Fruit fly (Drosophila melanogaster) whole organism, embryonic: ENCODE data around the gene CAH16.

Source experiments
- Abd-B ChIP-seq: fragments of 200-800 bp; sonication (Bioruptor generic); optimal IDR thresholded peaks from 2 replicates; lab custom pipeline; 2018; ENCODE audit warnings: missing biosample characterization, mild to moderate bottlenecking, missing genetic modification characterization, moderate library complexity
- Antp ChIP-seq: fragments of 200-800 bp; sonication (Bioruptor generic); optimal IDR thresholded peaks from 3 replicates; lab custom pipeline; 2016; ENCODE audit warnings: missing biosample characterization, missing genetic modification characterization
- Atf3 ChIP-seq: fragments of 200-800 bp; sonication (Bioruptor generic); optimal IDR thresholded peaks from 3 replicates; lab custom pipeline; 2016; ENCODE audit warnings: missing biosample characterization, missing genetic modification characterization
- CG10267 ChIP-seq: fragments of 200-800 bp; sonication (Bioruptor generic); optimal IDR thresholded peaks from 2 replicates; lab custom pipeline; 2018; ENCODE audit warnings: missing biosample characterization, mild to moderate bottlenecking, missing genetic modification characterization, moderate library complexity
- CG12104 ChIP-seq: fragments of 200-800 bp; sonication (Bioruptor generic); optimal IDR thresholded peaks from 3 replicates; lab custom pipeline; 2016; ENCODE audit warnings: missing biosample characterization, missing genetic modification characterization
- CG12155 ChIP-seq: fragments of 200-800 bp; sonication (Bioruptor generic); optimal IDR thresholded peaks from 3 replicates; lab custom pipeline; 2016; ENCODE audit warnings: missing biosample characterization, missing genetic modification characterization
- CG12659 ChIP-seq: fragments of 200-800 bp; sonication (Bioruptor generic); optimal IDR thresholded peaks from 3 replicates; lab custom pipeline; 2017; ENCODE audit warnings: mild to moderate bottlenecking, missing biosample characterization, missing genetic modification reagents, missing genetic modification characterization
- CG13123 ChIP-seq: fragments of 200-800 bp; sonication (Bioruptor generic); optimal IDR thresholded peaks from 2 replicates; lab custom pipeline; 2016; ENCODE audit warnings: missing biosample characterization, missing genetic modification characterization
- CG13424 ChIP-seq: fragments of 200-800 bp; sonication (Bioruptor generic); optimal IDR thresholded peaks from 2 replicates; lab custom pipeline; 2019; ENCODE audit warnings: missing biosample characterization, mild to moderate bottlenecking, missing genetic modification characterization, moderate library complexity
- CG3065 ChIP-seq: fragments of 200-800 bp; sonication (Bioruptor generic); optimal IDR thresholded peaks from 2 replicates; lab custom pipeline; 2016; ENCODE audit warnings: missing biosample characterization, missing genetic modification characterization
- CG33213 ChIP-seq: fragments of 200-800 bp; sonication (Bioruptor generic); optimal IDR thresholded peaks from 3 replicates; lab custom pipeline; 2016; ENCODE audit warnings: missing biosample characterization, missing genetic modification characterization
- CG33557 ChIP-seq: fragments of 200-800 bp; sonication (Bioruptor generic); optimal IDR thresholded peaks from 2 replicates; lab custom pipeline; 2019; ENCODE audit warnings: missing biosample characterization, mild to moderate bottlenecking, missing genetic modification characterization, moderate library complexity
- CG3407 ChIP-seq: fragments of 200-800 bp; sonication (Bioruptor generic); optimal IDR thresholded peaks from 2 replicates; lab custom pipeline; 2018; ENCODE audit warnings: missing biosample characterization, mild to moderate bottlenecking, missing genetic modification characterization
- CG4854 ChIP-seq: fragments of 200-800 bp; sonication (Bioruptor generic); optimal IDR thresholded peaks from 2 replicates; lab custom pipeline; 2016; ENCODE audit warnings: missing biosample characterization, missing genetic modification characterization, inconsistent platforms
- CG6272 ChIP-seq: fragments of 200-800 bp; sonication (Bioruptor generic); IDR thresholded peaks from 2 replicates; pipeline ENCODE4 v1.3.6; 2022; ENCODE audit warnings: missing biosample characterization, missing genetic modification characterization
- CG7357 ChIP-seq: fragments of 200-800 bp; sonication (Bioruptor generic); IDR thresholded peaks from 3 replicates; pipeline ENCODE4 v1.3.6; 2022; ENCODE audit warnings: missing biosample characterization, missing genetic modification characterization
- CG7786 ChIP-seq: fragments of 200-800 bp; sonication (Bioruptor generic); optimal IDR thresholded peaks from 2 replicates; lab custom pipeline; 2016; ENCODE audit warnings: missing biosample characterization, missing genetic modification characterization
- CG7928 ChIP-seq: fragments of 200-800 bp; sonication (Bioruptor generic); optimal IDR thresholded peaks from 2 replicates; lab custom pipeline; 2017; ENCODE audit warnings: missing biosample characterization, mild to moderate bottlenecking, missing genetic modification characterization
- CG9437 ChIP-seq: fragments of 200-800 bp; sonication (Bioruptor generic); optimal IDR thresholded peaks from 2 replicates; lab custom pipeline; 2018; ENCODE audit warnings: missing biosample characterization, mild to moderate bottlenecking, missing genetic modification characterization
- CG9609 ChIP-seq: fragments of 200-800 bp; sonication (Bioruptor generic); optimal IDR thresholded peaks from 3 replicates; lab custom pipeline; 2016; ENCODE audit warnings: missing biosample characterization, missing genetic modification characterization
- D ChIP-seq, 2 experiments: fragments of 200-800 bp in 1 of 2; fragments of >200 bp in 1 of 2; sonication (Bioruptor generic) in 1 of 2; optimal IDR thresholded peaks; 2 replicates in 1 of 2; 3 replicates in 1 of 2; lab custom pipeline; 2017; ENCODE audit warnings: mild to moderate bottlenecking in 1 of 2, missing biosample characterization in 1 of 2, missing genetic modification characterization in 1 of 2, missing genetic modification reagents in 1 of 2
- Deaf1 ChIP-seq: fragments of 200-800 bp; optimal IDR thresholded peaks from 3 replicates; lab custom pipeline; 2019; ENCODE audit warnings: missing biosample characterization, mild to moderate bottlenecking, missing genetic modification characterization, moderate library complexity
- Meics ChIP-seq: fragments of 200-800 bp; sonication (Bioruptor generic); optimal IDR thresholded peaks from 2 replicates; lab custom pipeline; 2017; ENCODE audit warnings: missing biosample characterization, mild to moderate bottlenecking, missing genetic modification characterization
- NC2β ChIP-seq: fragments of 200-800 bp; sonication (Bioruptor generic); optimal IDR thresholded peaks from 2 replicates; lab custom pipeline; 2016; ENCODE audit warnings: missing biosample characterization, missing genetic modification characterization
- Sin3A ChIP-seq: fragments of >200 bp; optimal IDR thresholded peaks from 2 replicates; lab custom pipeline; 2018
- ash1 ChIP-seq: fragments of 200-800 bp; sonication (Bioruptor generic); optimal IDR thresholded peaks from 2 replicates; lab custom pipeline; 2018; ENCODE audit warnings: missing biosample characterization, mild to moderate bottlenecking, missing genetic modification characterization
- bab2 ChIP-seq: fragments of 200-800 bp; sonication (Bioruptor generic); optimal IDR thresholded peaks from 2 replicates; lab custom pipeline; 2016; ENCODE audit warnings: missing biosample characterization, missing genetic modification characterization
- bsh ChIP-seq, 2 experiments: fragments of 200-800 bp; sonication (Bioruptor generic); optimal IDR thresholded peaks; 2 replicates each; lab custom pipeline; 2017 to 2018; ENCODE audit warnings: mild to moderate bottlenecking in 2 of 2, missing biosample characterization in 2 of 2, missing genetic modification characterization in 2 of 2, moderate library complexity in 1 of 2
- caup ChIP-seq: fragments of 200-800 bp; sonication (Bioruptor generic); optimal IDR thresholded peaks from 3 replicates; lab custom pipeline; 2017; ENCODE audit warnings: missing biosample characterization, mild to moderate bottlenecking, missing genetic modification characterization, moderate library complexity; ENCODE audit not compliant: severe bottlenecking
- dan ChIP-seq: fragments of 200-800 bp; sonication (Bioruptor generic); IDR thresholded peaks from 2 replicates; pipeline ENCODE4 v1.3.6; 2022; ENCODE audit warnings: missing biosample characterization, missing genetic modification characterization
- dpn ChIP-seq, 2 experiments: fragments of 200-800 bp; sonication (Bioruptor generic); optimal IDR thresholded peaks; 3 replicates each; lab custom pipeline; 2016; ENCODE audit warnings: missing biosample characterization in 2 of 2, missing genetic modification characterization in 2 of 2
- gem ChIP-seq: fragments of 200-800 bp; sonication (Bioruptor generic); optimal IDR thresholded peaks from 2 replicates; lab custom pipeline; 2019; ENCODE audit warnings: missing biosample characterization, mild to moderate bottlenecking, missing genetic modification characterization, moderate library complexity
- grau ChIP-seq: fragments of 200-800 bp; optimal IDR thresholded peaks from 3 replicates; lab custom pipeline; 2019; ENCODE audit warnings: missing biosample characterization, mild to moderate bottlenecking, missing genetic modification characterization, moderate library complexity
- gro ChIP-seq: fragments of 200-800 bp; sonication (Bioruptor generic); optimal IDR thresholded peaks from 2 replicates; lab custom pipeline; 2016; ENCODE audit warnings: missing biosample characterization, missing genetic modification characterization
- her ChIP-seq: fragments of 200-800 bp; sonication (Bioruptor generic); optimal IDR thresholded peaks from 2 replicates; lab custom pipeline; 2016; ENCODE audit warnings: missing biosample characterization, missing genetic modification characterization
- hkb ChIP-seq, 2 experiments: fragments of 200-800 bp in 1 of 2; fragments of >200 bp in 1 of 2; sonication (Bioruptor generic) in 1 of 2; IDR thresholded peaks in 1 of 2; optimal IDR thresholded peaks in 1 of 2; 2 replicates each; pipeline versions ENCODE4 v1.3.6 to Lab custom; 2017 to 2022; ENCODE audit warnings: missing biosample characterization in 1 of 2, missing genetic modification characterization in 1 of 2
- insv ChIP-seq, 2 experiments: fragments of 200-800 bp; sonication (Bioruptor generic); optimal IDR thresholded peaks; 3 replicates each; lab custom pipeline; 2016 to 2018; ENCODE audit warnings: missing biosample characterization in 2 of 2, missing genetic modification characterization in 2 of 2
- kay ChIP-seq: fragments of 200-800 bp; sonication (Bioruptor generic); optimal IDR thresholded peaks from 2 replicates; lab custom pipeline; 2016; ENCODE audit warnings: missing biosample characterization, missing genetic modification characterization
- ken ChIP-seq: fragments of 200-800 bp; sonication (Bioruptor generic); IDR thresholded peaks from 3 replicates; pipeline ENCODE4 v1.3.6; 2022; ENCODE audit warnings: missing biosample characterization, missing genetic modification characterization
- lola ChIP-seq, 3 experiments: fragments of >200 bp in 2 of 3; fragments of 200-800 bp in 1 of 3; sonication (Bioruptor generic) in 1 of 3; optimal IDR thresholded peaks; 2 replicates each; lab custom pipeline; 2017 to 2019; ENCODE audit warnings: missing biosample characterization in 3 of 3, missing genetic modification characterization in 3 of 3, mild to moderate bottlenecking in 1 of 3, moderate library complexity in 1 of 3
- luna ChIP-seq: fragments of 200-800 bp; sonication (Bioruptor generic); optimal IDR thresholded peaks from 2 replicates; lab custom pipeline; 2016; ENCODE audit warnings: missing biosample characterization, missing genetic modification characterization
- pnt ChIP-seq: fragments of 200-800 bp; sonication (Bioruptor generic); optimal IDR thresholded peaks from 3 replicates; lab custom pipeline; 2016; ENCODE audit warnings: missing biosample characterization, missing genetic modification characterization
- seq ChIP-seq: fragments of 200-800 bp; sonication (Bioruptor generic); IDR thresholded peaks from 2 replicates; pipeline ENCODE4 v1.3.6; 2022; ENCODE audit warnings: missing biosample characterization, missing genetic modification characterization
- stwl ChIP-seq: fragments of 200-800 bp; sonication (Bioruptor generic); optimal IDR thresholded peaks from 3 replicates; lab custom pipeline; 2018; ENCODE audit warnings: missing biosample characterization, mild to moderate bottlenecking, missing genetic modification characterization, moderate library complexity
- tio ChIP-seq: fragments of 200-800 bp; sonication (Bioruptor generic); optimal IDR thresholded peaks from 2 replicates; lab custom pipeline; 2017; ENCODE audit warnings: missing biosample characterization, missing genetic modification characterization, inconsistent platforms
- ttk ChIP-seq: fragments of 200-800 bp; sonication (Bioruptor generic); IDR thresholded peaks from 2 replicates; pipeline ENCODE4 v2.1.2; 2022; ENCODE audit warnings: missing biosample characterization, missing genetic modification characterization
- unpg ChIP-seq: fragments of 200-800 bp; sonication (Bioruptor generic); optimal IDR thresholded peaks from 3 replicates; lab custom pipeline; 2018; ENCODE audit warnings: missing biosample characterization, mild to moderate bottlenecking, missing genetic modification characterization, moderate library complexity

Gene CAH16

dm6 chr3R:31218997-31219992 lies 40.8 kb upstream of the CAH16 start, which contains the start of gene ATPsynC (continued):
- TF ChIP-seq Atf3 (GFP tag; lab: Kevin White, UChicago) (peak; percentile 22), caup (GFP tag; lab: Kevin White, UChicago) (peak; percentile 27), Antp (GFP tag; lab: Kevin White, UChicago) (peak; percentile 58), CG3407 (GFP tag; lab: Kevin White, UChicago) (no peak), Deaf1 (tag; lab: Kevin White, UChicago) (peak; percentile 38), Meics (GFP tag; lab: Kevin White, UChicago) (no peak), CG6272 (peak; percentile 34; the same call in 1 of the 2 replicates), dan (GFP tag; lab: Robert Waterston, UW) (no peak), CG7928 (GFP tag; lab: Kevin White, UChicago) (peak; percentile 70), CG4854 (GFP tag; lab: Kevin White, UChicago) (peak; percentile 5), CG9609 (GFP tag; lab: Kevin White, UChicago) (peak; percentile 12), CG9437 (GFP tag; lab: Kevin White, UChicago) (peak; percentile 5), CG10267 (tag; lab: Kevin White, UChicago) (peak; percentile 67), CG12155 (GFP tag; lab: Kevin White, UChicago) (peak; percentile 48), hkb (optimal IDR thresholded peaks at IDR 0.05; lab: Kevin White, UChicago) (peak; percentile 31), hkb (GFP tag; IDR thresholded peaks at IDR 0.05; lab: Robert Waterston, UW) (no peak), ken (GFP tag; lab: Robert Waterston, UW) (no peak), CG12104 (GFP tag; lab: Kevin White, UChicago) (peak; percentile 20), lola (GFP tag; optimal IDR thresholded peaks at IDR 0.05; lab: Kevin White, UChicago) (peak in 1 of 3 experiments; percentile 94), seq (GFP tag; lab: Robert Waterston, UW) (no peak), stwl (tag; lab: Kevin White, UChicago) (peak; percentile 56), CG33557 (GFP tag; lab: Kevin White, UChicago) (peak; percentile 3), gem (tag; lab: Kevin White, UChicago) (peak; percentile 57), luna (GFP tag; lab: Kevin White, UChicago) (no peak), grau (tag; lab: Kevin White, UChicago) (peak; percentile 31), CG3065 (GFP tag; lab: Kevin White, UChicago) (peak; percentile 19), ash1 (peak; percentile 63), CG7357 (GFP tag; lab: Robert Waterston, UW) (peak; percentile 99), CG12659 (peak; percentile 93), kay (GFP tag; lab: Kevin White, UChicago) (no peak), CG13424 (peak; percentile 22), bab2 (GFP tag; lab: Kevin White, UChicago) (no peak), gro (peak; percentile 74), dpn (GFP tag; optimal IDR thresholded peaks at IDR 0.05; lab: Kevin White, UChicago) (peak; percentile 36 to 52), unpg (GFP tag; lab: Kevin White, UChicago) (peak; percentile 2), CG13123 (GFP tag; lab: Kevin White, UChicago) (peak; percentile 17), Sin3A (lab: Kevin White, UChicago) (peak; percentile 79), Abd-B (peak; percentile 19), ttk (GFP tag; lab: Robert Waterston, UW) (no peak), CG33213 (GFP tag; lab: Kevin White, UChicago) (peak; percentile 89), tio (GFP tag; lab: Kevin White, UChicago) (no peak), CG7786 (GFP tag; lab: Kevin White, UChicago) (peak; percentile 48), D (optimal IDR thresholded peaks at IDR 0.05; lab: Kevin White, UChicago) (peak; percentile 12), D (GFP tag; optimal IDR thresholded peaks at IDR 0.05; lab: Kevin White, UChicago) (no peak), insv (GFP tag; optimal IDR thresholded peaks at IDR 0.05; lab: Kevin White, UChicago) (peak in 1 of 2 experiments; percentile 66), NC2β (GFP tag; lab: Kevin White, UChicago) (peak; percentile 69), her (peak; percentile 68), bsh (GFP tag; optimal IDR thresholded peaks at IDR 0.05; lab: Kevin White, UChicago) (peak in 1 of 2 experiments; percentile 53), pnt (GFP tag; lab: Kevin White, UChicago) (no peak)
